Worm (Caenorhabditis elegans) whole organism, young adult: ENCODE measurements around the gene F35G2.3.

Experiments used
- K12H6.12 ChIP-seq: fragments of 200-800 bp; sonication (Bioruptor generic); optimal IDR thresholded peaks from 2 replicates; lab custom pipeline; 2018; ENCODE audit warnings: mild to moderate bottlenecking, missing genetic modification characterization, missing compliant biosample characterization
- unc-130 ChIP-seq: sonication (generic microtip); optimal IDR thresholded peaks from 2 replicates; lab custom pipeline; 2016; ENCODE audit warnings: missing genetic modification reagents, missing genetic modification characterization, missing compliant biosample characterization

DNA sequence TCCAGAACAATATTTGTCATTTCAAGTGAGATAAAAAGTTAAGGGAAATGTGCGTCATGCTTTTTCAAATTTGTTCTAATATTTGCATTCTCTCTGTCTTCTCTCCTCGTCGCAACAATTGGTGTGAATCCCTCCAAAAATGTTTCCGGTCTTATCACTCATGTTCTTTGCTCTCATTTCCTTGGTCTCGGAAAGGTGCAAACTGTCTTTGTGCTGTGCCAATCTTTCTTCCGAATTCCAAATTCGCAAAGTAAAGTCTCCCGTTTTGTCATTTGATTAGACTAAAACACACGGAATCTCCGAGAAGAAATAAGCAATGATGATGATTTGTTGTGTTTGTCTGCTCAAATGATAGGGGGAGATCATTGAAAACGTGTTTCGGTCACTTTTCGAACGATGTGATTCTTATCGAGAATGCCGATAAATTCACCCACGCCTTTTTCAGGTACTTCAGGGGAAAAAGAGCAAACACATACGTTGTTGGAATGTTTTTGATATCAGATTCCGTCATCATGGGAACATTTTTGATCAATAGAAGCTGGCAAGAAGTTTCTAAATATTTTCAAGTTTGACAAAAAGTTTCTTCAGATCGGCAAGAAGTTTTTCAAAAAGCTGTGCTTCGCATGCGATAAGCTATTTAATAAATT lies 43.9 kb upstream of the F35G2.3 start:
- no peak for TF ChIP-seq unc-130 (GFP tag; lab: Kevin White, UChicago)
- no peak for TF ChIP-seq K12H6.12 (tag; lab: Kevin White, UChicago)
